Worm (Caenorhabditis elegans): ENCODE results near the gene srsx-30.

srsx-30 gene

DNA sequence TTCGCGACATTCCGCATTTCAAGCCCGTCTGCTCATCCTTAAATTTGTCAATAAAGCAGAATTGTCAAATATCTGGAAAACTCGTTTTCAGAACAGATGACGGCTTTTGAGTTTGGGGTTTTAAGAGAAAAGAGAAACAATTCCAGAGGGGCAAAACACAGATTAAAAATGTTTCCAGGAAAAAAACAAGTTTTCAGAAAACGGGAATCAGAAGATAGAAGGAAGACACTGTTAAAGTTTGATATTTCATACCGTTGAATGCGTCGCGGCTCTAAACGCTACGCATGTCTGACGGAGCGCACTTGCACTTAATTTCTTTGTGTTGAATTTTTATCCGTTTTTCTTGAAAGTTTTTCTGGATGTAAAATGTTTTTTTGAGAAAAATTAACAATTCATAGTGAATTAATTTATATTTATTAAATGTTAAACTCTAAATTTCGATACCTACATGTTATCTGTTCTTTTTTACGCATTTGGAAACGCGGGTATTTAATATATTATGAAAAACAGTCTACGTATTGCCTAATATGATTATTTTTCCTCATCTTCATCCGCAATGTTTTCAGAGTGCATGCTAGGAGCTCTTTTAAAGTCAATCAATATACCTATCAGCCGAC is 24.4 kb upstream of the srsx-30 start, which contains the start of the genes C08B6.18, wdr-20 and C08B6.8:
TSS of gene C08B6.18 (minus strand) at position 51 of the 617 bp plus-strand sequence.
TSS of gene wdr-20 (minus strand) at position 82 of the 617 bp plus-strand sequence.
TSS of gene C08B6.8 (plus strand) at position 567 of the 617 bp plus-strand sequence.
- TF ChIP-seq unc-42 (tag; optimal IDR thresholded peaks at IDR 0.05) (peak; percentile 4), K09A11.1 (tag; optimal IDR thresholded peaks at IDR 0.05; ENCODE audit: insufficient read depth) (no peak)

DNA sequence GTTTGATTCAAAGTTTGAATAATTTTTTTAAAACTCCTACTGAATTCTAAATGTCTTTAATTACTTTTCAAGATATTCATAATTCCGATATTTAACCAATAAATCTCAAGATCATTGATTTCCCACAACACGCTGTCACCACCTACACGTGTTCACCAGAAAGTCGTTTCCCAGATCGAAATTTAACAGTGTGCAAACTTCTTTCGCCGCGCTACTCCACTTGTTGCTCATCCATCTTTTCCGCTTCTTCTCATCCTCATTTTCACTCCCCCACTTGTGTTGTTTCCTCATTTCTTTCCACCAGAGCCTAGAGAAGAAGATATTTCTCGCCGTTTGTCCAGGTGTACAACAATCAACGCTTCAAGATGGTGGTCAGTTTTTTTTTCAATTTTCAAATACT is 13.0 kb upstream of the srsx-30 start, which contains the start of gene C51E3.9:
TSS of gene C51E3.9 (plus strand) at position 301 of the 400 bp plus-strand sequence.
- no peak for TF ChIP-seq ceh-48 (tag; optimal IDR thresholded peaks at IDR 0.05)
- TF ChIP-seq npax-4 (tag; optimal IDR thresholded peaks at IDR 0.05): no peak
- no peak for TF ChIP-seq ttx-3 (tag; optimal IDR thresholded peaks at IDR 0.05)
- TF ChIP-seq ceh-34 (tag; optimal IDR thresholded peaks at IDR 0.05): no peak
- no peak for TF ChIP-seq zip-5 (tag; optimal IDR thresholded peaks at IDR 0.05)
- no peak for TF ChIP-seq sox-4 (tag; optimal IDR thresholded peaks at IDR 0.05)
- TF ChIP-seq sdc-2 (tag; optimal IDR thresholded peaks at IDR 0.05): no peak
- TF ChIP-seq pros-1 (tag; optimal IDR thresholded peaks at IDR 0.05): no peak
- no peak for TF ChIP-seq dmd-4 (tag; optimal IDR thresholded peaks at IDR 0.05; ENCODE audit: borderline replicate concordance)
- no peak for TF ChIP-seq unc-42 (tag; optimal IDR thresholded peaks at IDR 0.05)
- no peak for TF ChIP-seq rnt-1 (tag; optimal IDR thresholded peaks at IDR 0.05)
- no peak for TF ChIP-seq K09A11.1 (tag; optimal IDR thresholded peaks at IDR 0.05; ENCODE audit: insufficient read depth)
- no peak for TF ChIP-seq ets-4 (tag; optimal IDR thresholded peaks at IDR 0.05)
- no peak for TF ChIP-seq hlh-6 (tag; optimal IDR thresholded peaks at IDR 0.05)
- no peak for TF ChIP-seq ref-2 (tag; optimal IDR thresholded peaks at IDR 0.05)
- no peak for TF ChIP-seq nhr-232 (tag; optimal IDR thresholded peaks at IDR 0.05)
- TF ChIP-seq ceh-2 (tag; optimal IDR thresholded peaks at IDR 0.05): no peak

DNA sequence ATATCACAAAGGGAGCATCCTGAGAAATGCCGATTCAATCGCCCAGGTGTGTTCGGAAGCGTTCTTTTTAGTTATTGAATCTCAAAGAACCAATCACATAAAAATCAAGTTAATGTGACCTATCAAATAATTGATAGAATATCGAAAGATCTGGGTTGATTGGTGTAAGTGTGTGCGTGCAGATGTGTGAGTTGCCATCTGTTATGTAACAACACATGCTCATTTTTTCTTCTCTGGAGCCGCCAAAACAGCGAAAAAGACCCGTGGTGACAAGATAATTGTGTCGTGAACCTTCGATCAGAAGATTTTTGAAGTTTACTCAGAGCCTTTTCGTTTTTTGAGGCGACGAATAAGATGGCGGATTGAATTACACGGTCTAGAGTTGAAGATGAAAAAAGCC is 11.8 kb upstream of the srsx-30 start:
- TF ChIP-seq pha-4 (tag; optimal IDR thresholded peaks at IDR 0.05) (no peak), ttx-3 (tag; optimal IDR thresholded peaks at IDR 0.05) (no peak), pros-1 (tag; optimal IDR thresholded peaks at IDR 0.05) (no peak), ahr-1 (tag; optimal IDR thresholded peaks at IDR 0.05) (no peak), dve-1 (tag; optimal IDR thresholded peaks at IDR 0.05) (no peak), nfya-1 (tag; optimal IDR thresholded peaks at IDR 0.05) (no peak), ceh-18 (tag; optimal IDR thresholded peaks at IDR 0.05) (peak; percentile 60)

DNA sequence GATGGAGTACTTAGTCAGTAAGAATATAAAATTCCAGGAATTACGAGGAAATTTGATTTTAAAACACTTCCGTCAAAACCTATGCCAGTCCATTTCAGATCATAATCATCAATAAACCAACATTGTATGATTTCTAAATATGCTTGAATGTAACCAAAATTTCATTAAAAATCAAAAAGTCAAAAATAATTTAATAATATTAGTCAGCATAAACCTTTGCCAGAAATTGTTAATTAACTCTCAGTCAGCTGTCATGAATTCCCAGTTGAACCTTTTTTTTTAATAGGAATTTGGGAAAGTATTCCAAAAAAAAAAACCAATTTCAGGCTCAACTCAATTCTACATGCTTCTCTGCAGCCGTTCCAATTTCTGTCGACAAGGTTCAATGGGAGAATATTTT is 10.3 kb upstream of the srsx-30 start, which contains the start of gene srsx-26:
TSS of gene srsx-26 (plus strand) at position 301 of the 400 bp plus-strand sequence.
- TF ChIP-seq pros-1 (tag; optimal IDR thresholded peaks at IDR 0.05): no peak
- no peak for TF ChIP-seq ceh-19 (GFP tag; optimal IDR thresholded peaks at IDR 0.05)
- TF ChIP-seq pag-3 (tag; optimal IDR thresholded peaks at IDR 0.05; ENCODE audit: borderline replicate concordance): no peak
- TF ChIP-seq unc-3 (GFP tag; conservative IDR thresholded peaks at IDR 0.05): no peak
- no peak for TF ChIP-seq unc-3 (tag; optimal IDR thresholded peaks at IDR 0.05)
- no peak for TF ChIP-seq dve-1 (tag; optimal IDR thresholded peaks at IDR 0.05)
- TF ChIP-seq T23F11.4 (GFP tag; optimal IDR thresholded peaks at IDR 0.05): no peak
- TF ChIP-seq zip-5 (tag; optimal IDR thresholded peaks at IDR 0.05): no peak
- TF ChIP-seq lim-6 (tag; optimal IDR thresholded peaks at IDR 0.05): no peak
- TF ChIP-seq pat-9 (tag; optimal IDR thresholded peaks at IDR 0.05): no peak

DNA sequence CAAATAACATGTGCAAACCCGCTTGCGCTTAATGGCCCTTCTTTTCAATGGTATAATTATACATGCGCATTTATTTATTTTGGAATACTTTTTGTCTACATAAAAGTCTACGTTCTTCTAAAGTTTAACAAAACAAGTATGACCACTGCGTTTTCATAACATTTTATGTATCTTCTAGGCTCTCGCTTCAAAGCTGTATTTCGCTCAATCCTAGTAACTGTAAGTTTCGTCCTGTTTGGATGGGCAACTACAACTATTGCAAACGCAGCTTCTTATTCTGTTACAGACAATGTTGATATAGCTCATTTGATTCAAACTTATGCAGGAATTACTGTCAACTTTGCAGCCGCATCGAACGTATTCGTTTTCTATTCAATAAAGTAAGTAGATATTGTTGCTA is 8.9 kb upstream of the srsx-30 start, which contains the start of gene srsx-27:
TSS of gene srsx-27 (plus strand) at position 301 of the 400 bp plus-strand sequence.
- TF ChIP-seq ceh-19 (GFP tag; optimal IDR thresholded peaks at IDR 0.05): no peak
- no peak for TF ChIP-seq dmd-4 (tag; optimal IDR thresholded peaks at IDR 0.05; ENCODE audit: borderline replicate concordance)
- no peak for TF ChIP-seq C08G9.2 (tag; optimal IDR thresholded peaks at IDR 0.05)
- TF ChIP-seq hlh-30 (tag; optimal IDR thresholded peaks at IDR 0.05; ENCODE audit: insufficient read depth): no peak
- no peak for TF ChIP-seq pat-9 (tag; optimal IDR thresholded peaks at IDR 0.05)
- TF ChIP-seq che-1 (tag; optimal IDR thresholded peaks at IDR 0.05): no peak
- no peak for TF ChIP-seq tbx-7 (tag; optimal IDR thresholded peaks at IDR 0.05)
- TF ChIP-seq unc-3 (GFP tag; conservative IDR thresholded peaks at IDR 0.05): no peak
- no peak for TF ChIP-seq unc-3 (tag; optimal IDR thresholded peaks at IDR 0.05)
- no peak for TF ChIP-seq ttx-3 (tag; optimal IDR thresholded peaks at IDR 0.05)
